Fruit fly (Drosophila melanogaster): ENCODE results near the gene CG11786.

The CG11786 gene

dm6 chr3R:25046023-25046422 lies at the start of gene CG11786:
CG11786 (plus strand) TSS chr3R:25046323.
- no peak for TF ChIP-seq CG17801 (GFP tag; optimal IDR thresholded peaks at IDR 0.05; ENCODE audit: partially characterized antibody)

dm6 chr3R:24996502-24996901 lies 49.6 kb upstream of the CG11786 start:
- no peak for TF ChIP-seq CG17801 (GFP tag; optimal IDR thresholded peaks at IDR 0.05; ENCODE audit: partially characterized antibody)

dm6 chr3R:24997287-24997686 lies 48.8 kb upstream of the CG11786 start:
- no peak for TF ChIP-seq CG17801 (GFP tag; optimal IDR thresholded peaks at IDR 0.05; ENCODE audit: partially characterized antibody)

dm6 chr3R:24999575-24999974 lies 46.5 kb upstream of the CG11786 start:
- TF ChIP-seq CG17801 (GFP tag; optimal IDR thresholded peaks at IDR 0.05; ENCODE audit: partially characterized antibody), result no peak

- no peak for TF ChIP-seq CG17801 (GFP tag; optimal IDR thresholded peaks at IDR 0.05; ENCODE audit: partially characterized antibody)
Observed at dm6 chr3R:25002257-25002656, 43.9 kb upstream of the CG11786 start.

dm6 chr3R:25004064-25004463 lies 42.1 kb upstream of the CG11786 start:
- TF ChIP-seq CG17801 (GFP tag; optimal IDR thresholded peaks at IDR 0.05; ENCODE audit: partially characterized antibody), result no peak

- no peak for TF ChIP-seq CG17801 (GFP tag; optimal IDR thresholded peaks at IDR 0.05; ENCODE audit: partially characterized antibody)
Observed at dm6 chr3R:25004763-25005162, 41.4 kb upstream of the CG11786 start.

dm6 chr3R:25005748-25006147 lies 40.4 kb upstream of the CG11786 start:
- no peak for TF ChIP-seq CG17801 (GFP tag; optimal IDR thresholded peaks at IDR 0.05; ENCODE audit: partially characterized antibody)

dm6 chr3R:25009745-25010446 lies 36.2 kb upstream of the CG11786 start:
- TF ChIP-seq CG17801 (GFP tag; optimal IDR thresholded peaks at IDR 0.05; ENCODE audit: partially characterized antibody), result no peak

dm6 chr3R:25012016-25012415 lies 34.1 kb upstream of the CG11786 start:
- no peak for TF ChIP-seq CG17801 (GFP tag; optimal IDR thresholded peaks at IDR 0.05; ENCODE audit: partially characterized antibody)

- TF ChIP-seq CG17801 (GFP tag; optimal IDR thresholded peaks at IDR 0.05; ENCODE audit: partially characterized antibody), result no peak
Observed at dm6 chr3R:25023056-25023455, 23.1 kb upstream of the CG11786 start, which contains the start of gene beta4GalT7. beta4GalT7 (plus strand) TSS chr3R:25023256.

dm6 chr3R:25024895-25025557 lies 21.1 kb upstream of the CG11786 start, which contains the start of the genes EMC6 and Hr96:
EMC6 (minus strand) TSS chr3R:25025017.
Hr96 (plus strand) TSS chr3R:25025235.
- TF ChIP-seq CG17801 (GFP tag; optimal IDR thresholded peaks at IDR 0.05; ENCODE audit: partially characterized antibody), result peak; percentile 93

- no peak for TF ChIP-seq CG17801 (GFP tag; optimal IDR thresholded peaks at IDR 0.05; ENCODE audit: partially characterized antibody)
Observed at dm6 chr3R:25027281-25028219, 18.6 kb upstream of the CG11786 start.

- no peak for TF ChIP-seq CG17801 (GFP tag; optimal IDR thresholded peaks at IDR 0.05; ENCODE audit: partially characterized antibody)
Observed at dm6 chr3R:25032686-25033085, 13.4 kb upstream of the CG11786 start.

dm6 chr3R:25033142-25033586 lies 13.0 kb upstream of the CG11786 start, which contains the start of gene Smg6:
Smg6 (minus strand) TSS chr3R:25033465.
- TF ChIP-seq CG17801 (GFP tag; optimal IDR thresholded peaks at IDR 0.05; ENCODE audit: partially characterized antibody), result peak; percentile 35
